Fruit fly (Drosophila melanogaster) whole organism, embryonic: ENCODE results near the gene Mgstl.

Experiments used
- CG11247 ChIP-seq: fragments of 200-800 bp; sonication (Bioruptor generic); IDR thresholded peaks from 2 replicates; pipeline ENCODE4 v1.3.6; 2022; ENCODE audit warnings: missing biosample characterization, missing genetic modification characterization
- CG11398 ChIP-seq: fragments of 200-800 bp; sonication (Bioruptor generic); optimal IDR thresholded peaks from 2 replicates; lab custom pipeline; 2016; ENCODE audit warnings: missing biosample characterization, missing genetic modification characterization
- CG14441 ChIP-seq: fragments of 200-800 bp; sonication (Bioruptor generic); IDR thresholded peaks from 2 replicates; pipeline ENCODE4 v1.3.6; 2022; ENCODE audit warnings: missing biosample characterization, missing genetic modification characterization
- CG14965 ChIP-seq: fragments of 200-800 bp; sonication (Bioruptor generic); optimal IDR thresholded peaks from 2 replicates; lab custom pipeline; 2016; ENCODE audit warnings: missing biosample characterization, missing genetic modification characterization, borderline replicate concordance
- CG16779 ChIP-seq: fragments of 200-800 bp; sonication (Bioruptor generic); IDR thresholded peaks from 2 replicates; pipeline ENCODE4 v1.3.6; 2022; ENCODE audit warnings: missing biosample characterization, missing genetic modification characterization
- CG1792 ChIP-seq: fragments of 200-800 bp; sonication (Bioruptor generic); optimal IDR thresholded peaks from 2 replicates; lab custom pipeline; 2016; ENCODE audit warnings: missing biosample characterization, missing genetic modification characterization
- CG18599 ChIP-seq: fragments of 200-800 bp; sonication (Bioruptor generic); optimal IDR thresholded peaks from 3 replicates; lab custom pipeline; 2017; ENCODE audit warnings: missing biosample characterization, missing genetic modification characterization, mild to moderate bottlenecking, moderate library complexity, missing genetic modification reagents
- CG2120 ChIP-seq: fragments of 200-800 bp; sonication (Bioruptor generic); optimal IDR thresholded peaks from 3 replicates; lab custom pipeline; 2016; ENCODE audit warnings: missing biosample characterization, missing genetic modification characterization
- CG30431 ChIP-seq: fragments of 200-800 bp; sonication (Bioruptor generic); optimal IDR thresholded peaks from 2 replicates; lab custom pipeline; 2017; ENCODE audit warnings: missing biosample characterization, missing genetic modification characterization
- CG3407 ChIP-seq: fragments of 200-800 bp; sonication (Bioruptor generic); optimal IDR thresholded peaks from 2 replicates; lab custom pipeline; 2018; ENCODE audit warnings: missing biosample characterization, mild to moderate bottlenecking, missing genetic modification characterization
- CG34224 ChIP-seq: fragments of 200-800 bp; sonication (Bioruptor generic); IDR thresholded peaks from 3 replicates; pipeline ENCODE4 v1.3.6; 2022; ENCODE audit warnings: missing biosample characterization, missing genetic modification characterization; ENCODE audit not compliant: partially characterized antibody
- CG6854 ChIP-seq: fragments of 200-800 bp; sonication (Bioruptor generic); optimal IDR thresholded peaks from 3 replicates; lab custom pipeline; 2017; ENCODE audit warnings: missing biosample characterization, mild to moderate bottlenecking, missing genetic modification characterization
- CG7839 ChIP-seq: fragments of 200-800 bp; sonication (Bioruptor generic); optimal IDR thresholded peaks from 3 replicates; lab custom pipeline; 2018; ENCODE audit warnings: missing biosample characterization, mild to moderate bottlenecking, missing genetic modification characterization, moderate library complexity
- CG8765 ChIP-seq: fragments of 200-800 bp; sonication (Bioruptor generic); IDR thresholded peaks from 2 replicates; pipeline ENCODE4 v1.3.6; 2022; ENCODE audit warnings: missing biosample characterization, missing genetic modification characterization
- CrebB ChIP-seq: fragments of 200-800 bp; sonication (Bioruptor generic); optimal IDR thresholded peaks from 3 replicates; lab custom pipeline; 2018; ENCODE audit warnings: missing biosample characterization, mild to moderate bottlenecking, missing genetic modification characterization
- Ets65A ChIP-seq: fragments of 200-800 bp; sonication (Bioruptor generic); peaks from one replicate; lab custom pipeline; 2016; ENCODE audit warnings: missing biosample characterization, missing genetic modification characterization
- HmgZ ChIP-seq: fragments of 200-800 bp; sonication (Bioruptor generic); optimal IDR thresholded peaks from 2 replicates; lab custom pipeline; 2018; ENCODE audit warnings: missing biosample characterization, mild to moderate bottlenecking, missing genetic modification characterization
- Hmr ChIP-seq: fragments of 200-800 bp; sonication (Bioruptor generic); optimal IDR thresholded peaks from 3 replicates; lab custom pipeline; 2017; ENCODE audit warnings: mild to moderate bottlenecking, missing biosample characterization, missing genetic modification reagents, missing genetic modification characterization
- Meics ChIP-seq: fragments of 200-800 bp; sonication (Bioruptor generic); optimal IDR thresholded peaks from 2 replicates; lab custom pipeline; 2017; ENCODE audit warnings: missing biosample characterization, mild to moderate bottlenecking, missing genetic modification characterization
- NC2α ChIP-seq: fragments of 200-800 bp; sonication (Bioruptor generic); optimal IDR thresholded peaks from 2 replicates; lab custom pipeline; 2016; ENCODE audit warnings: missing biosample characterization, missing genetic modification characterization
- Six4 ChIP-seq: fragments of 200-800 bp; sonication (Bioruptor generic); optimal IDR thresholded peaks from 2 replicates; lab custom pipeline; 2016; ENCODE audit warnings: missing biosample characterization, missing genetic modification characterization
- Sox102F ChIP-seq: fragments of 200-800 bp; sonication (Bioruptor generic); optimal IDR thresholded peaks from 2 replicates; lab custom pipeline; 2018; ENCODE audit warnings: missing biosample characterization, mild to moderate bottlenecking, missing genetic modification characterization, moderate library complexity
- Tbp ChIP-seq: fragments of >200 bp; optimal IDR thresholded peaks from 2 replicates; lab custom pipeline; 2018; ENCODE audit warnings: missing biosample characterization, missing genetic modification characterization
- Vsx1 ChIP-seq: fragments of 200-800 bp; sonication (Bioruptor generic); optimal IDR thresholded peaks from 2 replicates; lab custom pipeline; 2017; ENCODE audit warnings: missing biosample characterization, mild to moderate bottlenecking, missing genetic modification characterization, missing genetic modification reagents
- Xbp1 ChIP-seq: fragments of 200-800 bp; sonication (Bioruptor generic); optimal IDR thresholded peaks from 3 replicates; lab custom pipeline; 2016; ENCODE audit warnings: missing biosample characterization, mild to moderate bottlenecking, missing genetic modification characterization
- bowl ChIP-seq: fragments of 200-800 bp; sonication (Bioruptor generic); IDR thresholded peaks from 2 replicates; pipeline ENCODE4 v1.3.6; 2022; ENCODE audit warnings: missing biosample characterization, missing genetic modification characterization
- corto ChIP-seq: fragments of 200-800 bp; sonication (Bioruptor generic); optimal IDR thresholded peaks from 2 replicates; lab custom pipeline; 2016; ENCODE audit warnings: missing biosample characterization, mild to moderate bottlenecking, missing genetic modification characterization, moderate library complexity
- crc ChIP-seq: fragments of 200-800 bp; sonication (Bioruptor generic); optimal IDR thresholded peaks from 2 replicates; lab custom pipeline; 2016; ENCODE audit warnings: missing biosample characterization, missing genetic modification characterization
- dimm ChIP-seq: fragments of 200-800 bp; sonication (Bioruptor generic); IDR thresholded peaks from 2 replicates; pipeline ENCODE4 v1.3.6; 2022; ENCODE audit warnings: missing biosample characterization, missing genetic modification characterization
- exex ChIP-seq: fragments of 200-800 bp; sonication (Bioruptor generic); optimal IDR thresholded peaks from 4 replicates; lab custom pipeline; 2018; ENCODE audit warnings: missing biosample characterization, mild to moderate bottlenecking, missing genetic modification characterization, moderate library complexity
- grn ChIP-seq: fragments of 200-800 bp; sonication (Bioruptor generic); optimal IDR thresholded peaks from 3 replicates; lab custom pipeline; 2017; ENCODE audit warnings: missing biosample characterization, missing genetic modification characterization
- gsb-n ChIP-seq: fragments of 200-800 bp; sonication (Bioruptor generic); optimal IDR thresholded peaks from 3 replicates; lab custom pipeline; 2018; ENCODE audit warnings: missing biosample characterization, mild to moderate bottlenecking, missing genetic modification characterization
- insv ChIP-seq, 2 experiments: fragments of 200-800 bp; sonication (Bioruptor generic); optimal IDR thresholded peaks; 3 replicates each; lab custom pipeline; 2016 to 2018; ENCODE audit warnings: missing biosample characterization in 2 of 2, missing genetic modification characterization in 2 of 2
- kah ChIP-seq: fragments of 200-800 bp; sonication (Bioruptor generic); optimal IDR thresholded peaks from 2 replicates; lab custom pipeline; 2018; ENCODE audit warnings: missing biosample characterization, mild to moderate bottlenecking, missing genetic modification characterization
- kni ChIP-seq: fragments of 200-800 bp; sonication (Bioruptor generic); optimal IDR thresholded peaks from 3 replicates; lab custom pipeline; 2017; ENCODE audit warnings: mild to moderate bottlenecking, missing biosample characterization, missing genetic modification reagents, missing genetic modification characterization
- nerfin-1 ChIP-seq: fragments of 200-800 bp; sonication (Bioruptor generic); optimal IDR thresholded peaks from 3 replicates; lab custom pipeline; 2019; ENCODE audit warnings: missing biosample characterization, mild to moderate bottlenecking, missing genetic modification characterization, moderate library complexity
- nerfin-2 ChIP-seq: fragments of 200-800 bp; sonication (Bioruptor generic); IDR thresholded peaks from 2 replicates; pipeline ENCODE4 v1.3.6; 2022; ENCODE audit warnings: missing biosample characterization, missing genetic modification characterization; ENCODE audit not compliant: partially characterized antibody
- nmo ChIP-seq: fragments of 200-800 bp; sonication (Bioruptor generic); optimal IDR thresholded peaks from 2 replicates; lab custom pipeline; 2018; ENCODE audit warnings: missing biosample characterization, mild to moderate bottlenecking, missing genetic modification characterization, moderate library complexity
- oc ChIP-seq: fragments of 200-800 bp; sonication (Bioruptor generic); optimal IDR thresholded peaks from 2 replicates; lab custom pipeline; 2018; ENCODE audit warnings: missing biosample characterization, mild to moderate bottlenecking, missing genetic modification characterization, moderate library complexity
- pzg ChIP-seq: fragments of 200-800 bp; sonication (Bioruptor generic); optimal IDR thresholded peaks from 3 replicates; lab custom pipeline; 2018; ENCODE audit warnings: missing biosample characterization, mild to moderate bottlenecking, missing genetic modification characterization, moderate library complexity
- repo ChIP-seq: fragments of 200-800 bp; sonication (Bioruptor generic); optimal IDR thresholded peaks from 2 replicates; lab custom pipeline; 2016; ENCODE audit warnings: missing biosample characterization, missing genetic modification characterization
- salm ChIP-seq: fragments of 200-800 bp; sonication (Bioruptor generic); optimal IDR thresholded peaks from 2 replicates; lab custom pipeline; 2018; ENCODE audit warnings: missing biosample characterization, mild to moderate bottlenecking, missing genetic modification characterization
- schlank ChIP-seq: fragments of 200-800 bp; sonication (Bioruptor generic); optimal IDR thresholded peaks from 2 replicates; lab custom pipeline; 2018; ENCODE audit warnings: missing biosample characterization, mild to moderate bottlenecking, missing genetic modification characterization
- sima ChIP-seq: fragments of 200-800 bp; sonication (Bioruptor generic); optimal IDR thresholded peaks from 2 replicates; lab custom pipeline; 2016; ENCODE audit warnings: missing biosample characterization, missing genetic modification characterization
- so ChIP-seq: fragments of 200-800 bp; sonication (Bioruptor generic); IDR thresholded peaks from 3 replicates; pipeline ENCODE4 v1.3.6; 2022; ENCODE audit warnings: missing biosample characterization, missing genetic modification characterization
- tap ChIP-seq: fragments of 200-800 bp; optimal IDR thresholded peaks from 3 replicates; lab custom pipeline; 2019; ENCODE audit warnings: missing biosample characterization, mild to moderate bottlenecking, missing genetic modification characterization, moderate library complexity
- trem ChIP-seq: fragments of 200-800 bp; optimal IDR thresholded peaks from 3 replicates; lab custom pipeline; 2019; ENCODE audit warnings: missing biosample characterization, mild to moderate bottlenecking, missing genetic modification characterization, moderate library complexity
- tx ChIP-seq: fragments of 200-800 bp; sonication (Bioruptor generic); optimal IDR thresholded peaks from 2 replicates; lab custom pipeline; 2016; ENCODE audit warnings: missing biosample characterization, missing genetic modification characterization
- unc-4 ChIP-seq: fragments of 200-800 bp; sonication (Bioruptor generic); IDR thresholded peaks from 2 replicates; pipeline ENCODE4 v1.3.6; 2022; ENCODE audit warnings: missing biosample characterization, missing genetic modification characterization; ENCODE audit not compliant: partially characterized antibody
- zfh1 ChIP-seq: fragments of 200-800 bp; sonication (Bioruptor generic); IDR thresholded peaks from 3 replicates; pipeline ENCODE4 v1.3.6; 2022; ENCODE audit warnings: missing biosample characterization, missing genetic modification characterization

Mgstl gene

dm6 chrX:21035208-21035937, 6.6 kb upstream of the Mgstl start, which contains the start of gene Ntf-2 (continued):
- TF ChIP-seq CG11247 (GFP tag; lab: Robert Waterston, UW) (no peak), CG14965 (GFP tag; lab: Kevin White, UChicago) (no peak), nerfin-1 (tag; lab: Kevin White, UChicago) (peak; percentile 45), CG16779 (GFP tag; lab: Robert Waterston, UW) (no peak), CG30431 (no peak), pzg (GFP tag; lab: Kevin White, UChicago) (peak; percentile 79), crc (GFP tag; lab: Kevin White, UChicago) (no peak), corto (GFP tag; lab: Kevin White, UChicago) (no peak), CrebB (tag; lab: Kevin White, UChicago) (no peak), Vsx1 (GFP tag; lab: Kevin White, UChicago) (no peak), CG18599 (GFP tag; lab: Kevin White, UChicago) (no peak), HmgZ (tag; lab: Kevin White, UChicago) (peak; percentile 9), oc (no peak), Hmr (GFP tag; lab: Kevin White, UChicago) (peak; percentile 28), schlank (tag; lab: Kevin White, UChicago) (no peak), sima (GFP tag; lab: Kevin White, UChicago) (no peak), NC2α (GFP tag; lab: Kevin White, UChicago) (no peak), trem (tag; lab: Kevin White, UChicago) (no peak), Six4 (no peak), CG7839 (tag; lab: Kevin White, UChicago) (no peak), CG6854 (no peak), dimm (GFP tag; lab: Robert Waterston, UW) (no peak), Tbp (GFP tag; lab: Kevin White, UChicago) (no peak), CG34224 (GFP tag; lab: Robert Waterston, UW) (peak; percentile 61), repo (GFP tag; lab: Kevin White, UChicago) (no peak), unc-4 (GFP tag; lab: Robert Waterston, UW) (peak; percentile 70), Ets65A (GFP tag; lab: Kevin White, UChicago) (peak; percentile 73), CG2120 (GFP tag; lab: Kevin White, UChicago) (peak; percentile 22), zfh1 (GFP tag; lab: Robert Waterston, UW) (0 out of 3 replicates have a peak, but pooled peaks have one; percentile 29), CG3407 (no peak), grn (GFP tag; lab: Kevin White, UChicago) (peak; percentile 7), exex (tag; lab: Kevin White, UChicago) (no peak), CG1792 (GFP tag; lab: Kevin White, UChicago) (no peak), so (GFP tag; lab: Robert Waterston, UW) (no peak), Xbp1 (GFP tag; lab: Kevin White, UChicago) (peak; percentile 40), Sox102F (GFP tag; lab: Kevin White, UChicago) (no peak), salm (no peak), gsb-n (tag; lab: Kevin White, UChicago) (no peak), tap (tag; lab: Kevin White, UChicago) (no peak), CG8765 (GFP tag; lab: Robert Waterston, UW) (no peak), kni (GFP tag; lab: Kevin White, UChicago) (no peak), CG14441 (GFP tag; lab: Robert Waterston, UW) (0 out of 2 replicates have a peak, but pooled peaks have one; percentile 35), nerfin-2 (GFP tag; lab: Robert Waterston, UW) (peak; percentile 75), tx (GFP tag; lab: Kevin White, UChicago) (no peak), bowl (GFP tag; lab: Robert Waterston, UW) (no peak), Meics (no peak), CG11398 (GFP tag; lab: Kevin White, UChicago) (no peak), nmo (GFP tag; lab: Kevin White, UChicago) (peak; percentile 34), kah (no peak), insv (GFP tag; optimal IDR thresholded peaks at IDR 0.05; lab: Kevin White, UChicago) (no peak)
